Worm (Caenorhabditis elegans) whole organism, L2 larva: ENCODE data around the gene C04A11.5.

Source experiments
- ZK546.5 ChIP-seq: sonication (generic microtip); optimal IDR thresholded peaks from 2 replicates; lab custom pipeline; 2017; ENCODE audit warnings: missing biosample characterization, missing genetic modification characterization
- ama-1 ChIP-seq: fragments of 150-350 bp; optimal IDR thresholded peaks from 2 replicates; lab custom pipeline; 2018; ENCODE audit warnings: inconsistent platforms
- blmp-1 ChIP-seq: sonication (generic microtip); optimal IDR thresholded peaks from 2 replicates; lab custom pipeline; 2017; ENCODE audit warnings: missing genetic modification characterization, mild to moderate bottlenecking, missing compliant biosample characterization, antibody characterized with exemption, moderate library complexity; ENCODE audit not compliant: insufficient read depth
- ceh-82 ChIP-seq: fragments of 150-350 bp; optimal IDR thresholded peaks from 2 replicates; lab custom pipeline; 2014; ENCODE audit warnings: missing biosample characterization, missing genetic modification characterization
- elt-1 ChIP-seq: fragments of 150-350 bp; optimal IDR thresholded peaks from 2 replicates; lab custom pipeline; 2014; ENCODE audit warnings: missing biosample characterization, missing genetic modification characterization
- lin-39 ChIP-seq: fragments of 150-350 bp; optimal IDR thresholded peaks from 2 replicates; lab custom pipeline; 2014; ENCODE audit warnings: missing biosample characterization, missing genetic modification reagents, missing genetic modification characterization
- nhr-237 ChIP-seq: fragments of 150-350 bp; optimal IDR thresholded peaks from 2 replicates; lab custom pipeline; 2014; ENCODE audit warnings: missing biosample characterization, missing genetic modification characterization
- sma-3 ChIP-seq: sonication (generic microtip); optimal IDR thresholded peaks from 2 replicates; lab custom pipeline; 2016; ENCODE audit warnings: missing genetic modification reagents, missing genetic modification characterization, missing compliant biosample characterization
- unc-39 ChIP-seq: fragments of 150-350 bp; optimal IDR thresholded peaks from 2 replicates; lab custom pipeline; 2014; ENCODE audit warnings: missing biosample characterization, missing genetic modification characterization

DNA sequence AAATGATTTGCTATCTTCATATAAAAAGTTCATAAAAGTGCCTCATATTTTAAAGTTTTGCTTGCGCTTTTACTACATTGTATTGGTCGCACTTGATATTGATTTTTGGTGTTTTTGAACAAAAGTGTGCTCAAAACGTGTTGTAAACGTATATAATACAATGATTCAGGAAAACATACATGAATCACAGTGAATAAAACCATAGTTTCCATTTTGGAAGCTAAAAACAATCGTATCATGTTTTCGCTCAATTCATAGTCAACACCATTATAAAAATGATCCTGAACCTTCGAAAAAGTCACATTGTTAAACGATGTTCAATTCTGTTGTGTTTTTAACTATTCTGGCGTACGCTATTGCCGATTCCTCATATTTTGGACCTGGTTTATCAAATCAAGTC is 17.1 kb upstream of the C04A11.5 start, which contains the start of gene C40C9.3:
- TF ChIP-seq ceh-82 (tag; lab: Kevin White, UChicago) = no peak
- TF ChIP-seq sma-3 (GFP tag; lab: Kevin White, UChicago) = no peak
- no peak for TF ChIP-seq ama-1 (lab: Kevin White, UChicago)
- TF ChIP-seq lin-39 (tag; lab: Kevin White, UChicago) = no peak
- no peak for TF ChIP-seq blmp-1 (tag; lab: Kevin White, UChicago)
- no peak for TF ChIP-seq unc-39 (tag; lab: Kevin White, UChicago)
- TF ChIP-seq elt-1 = no peak
- TF ChIP-seq ZK546.5 (tag; lab: Kevin White, UChicago) = no peak
- TF ChIP-seq nhr-237 (tag; lab: Kevin White, UChicago) = no peak
